Worm (Caenorhabditis elegans) whole organism, young adult: ENCODE results near the gene C28C12.11.

Experiments used
- C17E4.6 ChIP-seq: fragments of 200-800 bp; sonication (Bioruptor generic); IDR thresholded peaks from 2 replicates; pipeline ENCODE4 v1.3.6; 2022; ENCODE audit warnings: missing genetic modification reagents, missing genetic modification characterization, missing compliant biosample characterization
- F52B5.7 ChIP-seq: sonication (generic microtip); optimal IDR thresholded peaks from 2 replicates; lab custom pipeline; 2016; ENCODE audit warnings: mild to moderate bottlenecking, missing genetic modification characterization, missing compliant biosample characterization
- ceh-91 ChIP-seq: fragments of 200-800 bp; sonication (Bioruptor generic); IDR thresholded peaks from 2 replicates; pipeline ENCODE4 v1.3.6; 2022; ENCODE audit warnings: missing genetic modification reagents, missing genetic modification characterization, missing compliant biosample characterization
- ekl-4 ChIP-seq: fragments of 200-800 bp; sonication (Bioruptor generic); IDR thresholded peaks from 2 replicates; pipeline ENCODE4 v1.3.6; 2022; ENCODE audit warnings: missing genetic modification reagents, missing genetic modification characterization, missing compliant biosample characterization
- lin-40 ChIP-seq: sonication (generic microtip); optimal IDR thresholded peaks from 2 replicates; lab custom pipeline; 2016; ENCODE audit warnings: missing genetic modification characterization, mild to moderate bottlenecking, missing compliant biosample characterization, missing genotype, missing genetic modification reagents
- nhr-27 ChIP-seq: fragments of 200-800 bp; sonication (Bioruptor generic); optimal IDR thresholded peaks from 2 replicates; lab custom pipeline; 2018; ENCODE audit warnings: mild to moderate bottlenecking, missing genetic modification characterization, moderate library complexity, missing compliant biosample characterization
- pha-4 ChIP-seq: fragments of 150-350 bp; sonication (generic microtip); optimal IDR thresholded peaks from 2 replicates; lab custom pipeline; 2014; ENCODE audit warnings: missing biosample characterization, missing genetic modification reagents, missing genetic modification characterization
- tbp1 ChIP-seq: fragments of 200-800 bp; sonication (Bioruptor generic); optimal IDR thresholded peaks from 2 replicates; lab custom pipeline; 2018; ENCODE audit warnings: mild to moderate bottlenecking, missing genetic modification characterization, missing compliant biosample characterization

DNA sequence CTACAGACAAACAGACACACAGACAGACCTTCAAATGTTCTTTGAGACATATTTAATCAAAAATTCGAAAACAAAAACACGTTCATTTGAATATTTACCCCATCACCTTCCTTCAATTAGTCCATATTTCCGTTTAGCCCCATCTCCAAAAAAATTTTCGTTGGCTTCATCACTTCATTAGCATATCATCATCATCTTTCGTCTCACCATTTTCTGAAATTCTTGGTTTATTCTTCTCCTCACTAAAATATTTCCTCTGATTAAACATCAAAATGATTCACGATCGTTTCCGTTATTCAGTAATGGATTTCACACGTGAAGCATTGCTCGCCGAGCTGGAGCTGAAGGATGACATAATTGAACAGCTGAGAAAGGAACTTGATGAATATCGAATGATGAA, 46.7 kb downstream of the C28C12.11 start, which contains the start of gene pkg-2:
- TF ChIP-seq nhr-27 (tag; lab: Kevin White, UChicago): no peak
- no peak for TF ChIP-seq F52B5.7 (tag; lab: Kevin White, UChicago)
- TF ChIP-seq pha-4: no peak
- TF ChIP-seq ekl-4 (GFP tag; lab: Robert Waterston, UW): no peak
- no peak for TF ChIP-seq C17E4.6 (GFP tag; lab: Robert Waterston, UW)
- no peak for TF ChIP-seq tbp1 (GFP tag; lab: Kevin White, UChicago)
- no peak for TF ChIP-seq lin-40 (tag; lab: Kevin White, UChicago)
- no peak for TF ChIP-seq ceh-91 (GFP tag; lab: Robert Waterston, UW)
